Fruit fly (Drosophila melanogaster): ENCODE data around the gene CG34330.

Gene CG34330

DNA sequence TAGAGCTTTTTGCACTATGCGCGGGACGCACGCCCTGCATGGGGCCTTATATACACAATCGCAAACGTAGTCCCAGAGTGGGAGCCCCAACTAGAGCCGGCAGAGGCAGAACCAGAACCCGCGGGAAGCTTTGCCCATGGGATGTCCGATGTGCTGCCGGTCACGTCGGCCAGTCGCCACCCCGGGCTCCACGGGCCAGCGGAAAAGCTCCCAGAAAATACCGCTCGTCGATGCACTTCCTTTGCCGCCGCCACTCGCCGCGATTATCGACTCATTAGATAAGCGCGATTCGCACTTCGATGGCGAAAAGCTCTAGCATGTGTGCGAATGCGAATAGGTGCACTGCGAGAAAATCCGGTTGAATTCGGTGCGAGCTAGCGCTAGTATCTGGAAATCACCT is at the start of gene CG34330:
CG34330 (minus strand) TSS at position 101 of the 400 bp plus-strand sequence.
- TF ChIP-seq Rel (GFP tag; optimal IDR thresholded peaks at IDR 0.05) (no peak), Rel (tag; optimal IDR thresholded peaks at IDR 0.05) (peak; percentile 24), Hr78 (GFP tag; optimal IDR thresholded peaks at IDR 0.05) (no peak)

DNA sequence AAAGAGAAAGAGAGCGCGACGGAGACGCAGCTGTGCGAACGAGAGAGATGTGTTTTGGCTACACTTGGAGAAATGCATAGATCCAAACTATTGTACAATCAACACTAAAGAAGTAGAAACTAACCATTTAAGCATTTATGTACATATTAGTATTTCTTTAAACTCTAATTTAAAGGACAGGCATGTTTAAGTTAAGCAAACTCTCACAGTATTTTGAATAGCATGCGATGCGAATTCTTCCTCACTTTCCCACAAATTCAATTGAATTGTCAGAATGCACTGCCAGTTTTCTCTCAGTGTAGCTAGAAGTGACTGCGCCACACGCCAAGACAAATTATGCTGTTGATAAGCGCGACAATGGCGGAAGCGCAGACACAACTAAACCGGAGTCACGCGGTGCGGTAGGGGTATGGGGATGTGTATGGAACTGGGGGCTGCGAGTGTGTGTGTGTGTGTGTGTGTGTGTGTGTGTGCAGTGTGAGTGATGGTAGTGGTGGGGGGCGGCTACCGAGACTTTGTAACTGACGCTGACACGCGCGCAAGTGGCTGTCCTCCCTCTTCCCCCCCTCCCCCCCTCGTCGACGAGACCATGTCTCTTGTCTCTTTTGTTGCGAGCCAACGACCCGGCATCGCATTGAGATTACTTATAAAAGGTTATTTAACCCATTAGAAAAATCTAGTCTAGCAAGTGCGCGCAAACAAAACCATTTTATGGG is 38.2 kb upstream of the CG34330 start:
- TF ChIP-seq Dfd (GFP tag; optimal IDR thresholded peaks at IDR 0.05): peak; percentile 71
- TF ChIP-seq jim (GFP tag; optimal IDR thresholded peaks at IDR 0.05): no peak

DNA sequence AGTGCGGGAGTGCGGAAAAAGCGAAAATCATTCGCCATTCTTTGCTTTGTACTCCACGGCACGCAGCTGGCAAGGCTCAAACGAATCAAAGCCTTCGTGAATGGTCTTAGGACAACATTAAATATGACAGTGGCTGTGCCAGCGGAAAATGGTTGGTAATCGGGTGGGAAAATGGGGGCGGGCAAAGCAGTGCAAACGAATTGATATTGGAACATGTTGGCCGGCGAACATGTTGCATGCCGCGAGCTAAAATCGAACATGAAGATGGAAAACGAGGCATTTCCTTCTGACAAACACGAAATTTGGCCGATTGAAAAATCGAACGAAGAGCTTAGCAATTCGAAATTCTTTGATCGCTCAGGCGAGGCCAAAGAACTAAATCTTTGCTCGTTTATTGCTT is 27.4 kb upstream of the CG34330 start:
- TF ChIP-seq dsf (GFP tag; optimal IDR thresholded peaks at IDR 0.05; ENCODE audit: borderline replicate concordance) (no peak), tai (GFP tag; optimal IDR thresholded peaks at IDR 0.05) (no peak), Dfd (GFP tag; optimal IDR thresholded peaks at IDR 0.05) (no peak), Mio (GFP tag; optimal IDR thresholded peaks at IDR 0.05) (no peak), Jra (GFP tag; optimal IDR thresholded peaks at IDR 0.05) (no peak), CG9705 (GFP tag; optimal IDR thresholded peaks at IDR 0.05) (no peak), Abd-B (GFP tag; optimal IDR thresholded peaks at IDR 0.05) (no peak), dmrt93B (GFP tag; optimal IDR thresholded peaks at IDR 0.05) (no peak), Myc (optimal IDR thresholded peaks at IDR 0.05) (no peak), Dif (GFP tag; optimal IDR thresholded peaks at IDR 0.05; ENCODE audit: partially characterized antibody) (no peak), sage (GFP tag; optimal IDR thresholded peaks at IDR 0.05) (no peak), jim (GFP tag; optimal IDR thresholded peaks at IDR 0.05) (no peak)

DNA sequence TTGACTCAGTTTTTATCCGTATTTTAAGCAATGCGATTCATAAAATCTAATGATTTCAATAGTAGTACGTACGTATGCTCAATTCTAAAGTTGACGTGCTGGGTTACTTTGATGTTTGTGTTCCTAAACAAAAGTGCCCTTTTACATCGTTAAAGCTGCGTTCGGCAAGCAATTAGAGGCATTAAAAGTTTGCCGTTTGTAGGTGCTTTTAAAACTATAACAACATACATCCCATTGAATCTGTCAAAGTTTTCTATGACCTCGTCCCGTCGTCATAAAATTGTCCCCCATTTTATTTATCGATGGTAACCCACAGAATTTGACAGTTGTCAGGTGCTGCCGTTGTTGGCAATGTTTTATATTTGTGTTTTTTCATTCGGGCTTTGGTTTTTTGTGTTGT is 14.4 kb upstream of the CG34330 start, which contains the start of gene CG7423:
CG7423 (minus strand) TSS at position 101 of the 400 bp plus-strand sequence.
- TF ChIP-seq CG32264 (GFP tag; optimal IDR thresholded peaks at IDR 0.05): no peak
- TF ChIP-seq brk (GFP tag; optimal IDR thresholded peaks at IDR 0.05): no peak
- no peak for TF ChIP-seq HLH106 (tag; optimal IDR thresholded peaks at IDR 0.05)

DNA sequence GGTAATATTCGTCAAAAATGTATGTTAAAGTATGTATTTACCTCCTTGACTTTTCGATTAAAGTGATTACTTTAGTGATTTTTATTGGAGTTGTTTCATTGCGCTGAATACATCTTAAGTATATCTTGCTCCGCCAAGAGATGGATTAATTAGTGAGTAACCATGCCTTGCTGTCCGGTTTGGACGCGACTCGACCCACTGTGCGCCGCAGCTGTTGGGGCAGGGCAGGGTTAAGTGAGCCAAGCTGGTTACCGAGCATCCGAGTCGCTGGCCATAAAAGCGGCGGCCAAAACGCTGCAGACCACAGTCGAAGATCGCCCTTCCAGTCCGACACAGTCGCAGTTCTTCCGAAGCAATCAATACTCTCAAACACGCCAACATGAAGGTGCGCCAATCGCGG is 12.6 kb upstream of the CG34330 start, which contains the start of gene CG14191:
CG14191 (plus strand) TSS at position 301 of the 400 bp plus-strand sequence.
- no peak for TF ChIP-seq N (GFP tag; optimal IDR thresholded peaks at IDR 0.05)
- TF ChIP-seq usp (GFP tag; optimal IDR thresholded peaks at IDR 0.05): no peak
- no peak for TF ChIP-seq Mio (GFP tag; optimal IDR thresholded peaks at IDR 0.05)
- no peak for TF ChIP-seq ey (GFP tag; optimal IDR thresholded peaks at IDR 0.05)
- no peak for TF ChIP-seq Hr78 (GFP tag; optimal IDR thresholded peaks at IDR 0.05)
- no peak for TF ChIP-seq h (GFP tag; optimal IDR thresholded peaks at IDR 0.05)
- no peak for TF ChIP-seq dmrt93B (GFP tag; optimal IDR thresholded peaks at IDR 0.05)
- TF ChIP-seq lola (GFP tag; optimal IDR thresholded peaks at IDR 0.05): no peak
- TF ChIP-seq psq (GFP tag; optimal IDR thresholded peaks at IDR 0.05): no peak
- TF ChIP-seq GATAd (GFP tag; optimal IDR thresholded peaks at IDR 0.05): no peak
- no peak for TF ChIP-seq woc (GFP tag; optimal IDR thresholded peaks at IDR 0.05)
- TF ChIP-seq sv (GFP tag; optimal IDR thresholded peaks at IDR 0.05): no peak
- no peak for TF ChIP-seq HLH106 (tag; optimal IDR thresholded peaks at IDR 0.05)
- no peak for TF ChIP-seq fru (GFP tag; optimal IDR thresholded peaks at IDR 0.05)
- TF ChIP-seq rgr (GFP tag; optimal IDR thresholded peaks at IDR 0.05): no peak

DNA sequence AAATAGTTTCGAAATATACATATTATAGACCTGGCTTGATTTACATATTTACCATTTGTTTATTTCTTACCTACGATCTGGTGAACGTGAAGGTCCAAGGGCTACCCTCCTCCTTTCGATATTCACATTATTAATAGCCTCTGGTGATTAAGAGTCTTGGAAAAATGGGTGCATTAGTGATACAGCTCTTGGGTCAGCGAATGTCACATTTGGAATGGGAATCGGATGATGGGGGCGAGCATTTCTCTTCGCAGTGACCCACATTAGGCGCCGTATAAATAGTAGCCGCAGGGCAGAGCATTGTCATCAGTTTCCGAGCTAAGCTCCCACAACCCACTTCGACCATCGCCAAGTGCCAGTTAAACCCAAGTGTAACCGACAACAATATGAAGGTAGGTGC is 8.6 kb upstream of the CG34330 start, which contains the start of gene CG7406:
CG7406 (plus strand) TSS at position 301 of the 400 bp plus-strand sequence.
- TF ChIP-seq brk (GFP tag; optimal IDR thresholded peaks at IDR 0.05) (no peak), Vsx2 (GFP tag; optimal IDR thresholded peaks at IDR 0.05; ENCODE audit: partially characterized antibody) (no peak), Abd-B (GFP tag; optimal IDR thresholded peaks at IDR 0.05) (no peak), Rel (GFP tag; optimal IDR thresholded peaks at IDR 0.05) (no peak), Rel (tag; optimal IDR thresholded peaks at IDR 0.05) (no peak), woc (GFP tag; optimal IDR thresholded peaks at IDR 0.05) (no peak)

Data from whole organism, wandering third instar larva.